Worm (Caenorhabditis elegans) whole organism, L2 larva: ENCODE data around the gene F19B10.13.
A peak's percentile ranks its signal among the peaks of the same experiment; 100 is the strongest.

ENCODE experiments used
- C34F6.9 ChIP-seq: fragments of 150-350 bp; optimal IDR thresholded peaks from 2 replicates; lab custom pipeline; 2014; ENCODE audit warnings: missing biosample characterization, missing genetic modification characterization
- F13H6.1 ChIP-seq: sonication (generic microtip); optimal IDR thresholded peaks from 2 replicates; lab custom pipeline; 2016; ENCODE audit warnings: missing genetic modification characterization, missing compliant biosample characterization
- R02D3.7 ChIP-seq: fragments of 150-350 bp; optimal IDR thresholded peaks from 2 replicates; lab custom pipeline; 2014; ENCODE audit warnings: missing biosample characterization, missing genetic modification characterization
- Y55F3AM.14 ChIP-seq: fragments of 200-800 bp; sonication (Bioruptor generic); optimal IDR thresholded peaks from 2 replicates; lab custom pipeline; 2018; ENCODE audit warnings: mild to moderate bottlenecking, missing genetic modification characterization, missing compliant biosample characterization
- ZK546.5 ChIP-seq: sonication (generic microtip); optimal IDR thresholded peaks from 2 replicates; lab custom pipeline; 2017; ENCODE audit warnings: missing biosample characterization, missing genetic modification characterization
- alr-1 ChIP-seq: fragments of 150-350 bp; optimal IDR thresholded peaks from 2 replicates; lab custom pipeline; 2014; ENCODE audit warnings: missing biosample characterization, missing genetic modification characterization
- aly-2 ChIP-seq: fragments of 150-350 bp; optimal IDR thresholded peaks from 2 replicates; lab custom pipeline; 2014; ENCODE audit warnings: missing biosample characterization, missing genetic modification characterization
- ama-1 ChIP-seq: fragments of 150-350 bp; optimal IDR thresholded peaks from 2 replicates; lab custom pipeline; 2018; ENCODE audit warnings: inconsistent platforms
- blmp-1 ChIP-seq: sonication (generic microtip); optimal IDR thresholded peaks from 2 replicates; lab custom pipeline; 2017; ENCODE audit warnings: missing genetic modification characterization, mild to moderate bottlenecking, missing compliant biosample characterization, antibody characterized with exemption, moderate library complexity; ENCODE audit not compliant: insufficient read depth
- ceh-16 ChIP-seq: fragments of 150-350 bp; optimal IDR thresholded peaks from 2 replicates; lab custom pipeline; 2014; ENCODE audit warnings: missing biosample characterization, missing genetic modification characterization
- ceh-82 ChIP-seq: fragments of 150-350 bp; optimal IDR thresholded peaks from 2 replicates; lab custom pipeline; 2014; ENCODE audit warnings: missing biosample characterization, missing genetic modification characterization
- crh-2 ChIP-seq: sonication (generic microtip); optimal IDR thresholded peaks from 2 replicates; lab custom pipeline; 2017; ENCODE audit warnings: missing biosample characterization, missing genetic modification characterization
- dmd-4 ChIP-seq: sonication (generic microtip); optimal IDR thresholded peaks from 2 replicates; lab custom pipeline; 2017; ENCODE audit warnings: missing biosample characterization, missing genetic modification characterization
- egl-27 ChIP-seq: sonication (generic microtip); optimal IDR thresholded peaks from 3 replicates; lab custom pipeline; 2017; ENCODE audit warnings: missing biosample characterization, missing genetic modification reagents, missing genetic modification characterization
- elt-1 ChIP-seq: fragments of 150-350 bp; optimal IDR thresholded peaks from 2 replicates; lab custom pipeline; 2014; ENCODE audit warnings: missing biosample characterization, missing genetic modification characterization
- elt-3 ChIP-seq: sonication (generic microtip); optimal IDR thresholded peaks from 2 replicates; lab custom pipeline; 2017; ENCODE audit warnings: missing biosample characterization, missing genetic modification characterization
- fos-1 ChIP-seq: fragments of 150-350 bp; optimal IDR thresholded peaks from 2 replicates; lab custom pipeline; 2014; ENCODE audit warnings: missing biosample characterization, missing genetic modification characterization
- gmeb-1 ChIP-seq: fragments of 150-350 bp; optimal IDR thresholded peaks from 2 replicates; lab custom pipeline; 2014; ENCODE audit warnings: missing biosample characterization, missing genetic modification characterization
- lin-11 ChIP-seq: fragments of 150-350 bp; sonication (generic microtip); optimal IDR thresholded peaks from 2 replicates; lab custom pipeline; 2014; ENCODE audit warnings: missing biosample characterization, missing genetic modification characterization, inconsistent platforms, mixed read lengths
- lin-13 ChIP-seq: fragments of 150-350 bp; optimal IDR thresholded peaks from 2 replicates; lab custom pipeline; 2014; ENCODE audit warnings: missing biosample characterization, missing genetic modification reagents, missing genetic modification characterization
- lin-39 ChIP-seq: fragments of 150-350 bp; optimal IDR thresholded peaks from 2 replicates; lab custom pipeline; 2014; ENCODE audit warnings: missing biosample characterization, missing genetic modification reagents, missing genetic modification characterization
- lsy-2 ChIP-seq, 2 experiments: fragments of 150-350 bp in 1 of 2; sonication (generic microtip) in 1 of 2; optimal IDR thresholded peaks; 2 replicates each; lab custom pipeline; 2014 to 2017; ENCODE audit warnings: missing biosample characterization in 2 of 2, missing genetic modification characterization in 2 of 2
- mab-5 ChIP-seq: fragments of 150-350 bp; optimal IDR thresholded peaks from 2 replicates; lab custom pipeline; 2014; ENCODE audit warnings: missing biosample characterization, missing genetic modification characterization
- mbf-1 ChIP-seq: sonication (generic microtip); optimal IDR thresholded peaks from 2 replicates; lab custom pipeline; 2017; ENCODE audit warnings: missing biosample characterization, missing genetic modification characterization
- mdl-1 ChIP-seq, 2 experiments: fragments of 150-350 bp in 1 of 2; sonication (generic microtip) in 1 of 2; optimal IDR thresholded peaks; 2 replicates each; lab custom pipeline; 2017; ENCODE audit warnings: missing biosample characterization in 2 of 2, missing genetic modification characterization in 2 of 2
- nhr-11 ChIP-seq: fragments of 150-350 bp; optimal IDR thresholded peaks from 2 replicates; lab custom pipeline; 2014; ENCODE audit warnings: missing biosample characterization, missing genetic modification characterization
- nhr-129 ChIP-seq: fragments of 150-350 bp; optimal IDR thresholded peaks from 2 replicates; lab custom pipeline; 2014; ENCODE audit warnings: missing biosample characterization, missing genetic modification characterization
- nhr-21 ChIP-seq: fragments of 150-350 bp; optimal IDR thresholded peaks from 2 replicates; lab custom pipeline; 2014; ENCODE audit warnings: missing biosample characterization, missing genetic modification characterization
- nhr-23 ChIP-seq: fragments of 150-350 bp; optimal IDR thresholded peaks from 2 replicates; lab custom pipeline; 2014; ENCODE audit warnings: missing biosample characterization, missing genetic modification reagents, missing genetic modification characterization
- nhr-237 ChIP-seq: fragments of 150-350 bp; optimal IDR thresholded peaks from 2 replicates; lab custom pipeline; 2014; ENCODE audit warnings: missing biosample characterization, missing genetic modification characterization
- nhr-6 ChIP-seq: fragments of 150-350 bp; optimal IDR thresholded peaks from 2 replicates; lab custom pipeline; 2014; ENCODE audit warnings: missing biosample characterization, missing genetic modification characterization
- nhr-77 ChIP-seq: fragments of 150-350 bp; optimal IDR thresholded peaks from 2 replicates; lab custom pipeline; 2014; ENCODE audit warnings: missing biosample characterization, missing genetic modification characterization
- sem-4 ChIP-seq: fragments of 150-350 bp; optimal IDR thresholded peaks from 2 replicates; lab custom pipeline; 2014; ENCODE audit warnings: missing biosample characterization, missing genetic modification reagents, missing genetic modification characterization
- snpc-4 ChIP-seq: fragments of 150-350 bp; optimal IDR thresholded peaks from 2 replicates; lab custom pipeline; 2014; ENCODE audit warnings: missing biosample characterization, missing genetic modification characterization
- unc-39 ChIP-seq: fragments of 150-350 bp; optimal IDR thresholded peaks from 2 replicates; lab custom pipeline; 2014; ENCODE audit warnings: missing biosample characterization, missing genetic modification characterization
- unc-55 ChIP-seq: fragments of 150-350 bp; sonication (generic microtip); optimal IDR thresholded peaks from 3 replicates; lab custom pipeline; 2014; ENCODE audit warnings: missing biosample characterization, missing genetic modification reagents, missing genetic modification characterization
- zag-1 ChIP-seq: fragments of 150-350 bp; optimal IDR thresholded peaks from 2 replicates; lab custom pipeline; 2014; ENCODE audit warnings: missing biosample characterization, missing genetic modification characterization
- ztf-1 ChIP-seq: fragments of 200-800 bp; sonication (Bioruptor generic); conservative IDR thresholded peaks from 2 replicates; pipeline ENCODE4 v1.3.6; 2022; ENCODE audit warnings: missing genetic modification characterization, missing compliant biosample characterization
- ztf-11 ChIP-seq: sonication (generic microtip); optimal IDR thresholded peaks from 2 replicates; lab custom pipeline; 2017; ENCODE audit warnings: missing biosample characterization, missing genetic modification characterization
- ztf-4 ChIP-seq: fragments of 150-350 bp; optimal IDR thresholded peaks from 2 replicates; lab custom pipeline; 2014; ENCODE audit warnings: missing biosample characterization, missing genetic modification characterization

Gene F19B10.13

ce11 chrII:3661932-3662331, at the start of gene F19B10.13:
F19B10.13 (plus strand) TSS chrII:3662274.
- TF ChIP-seq C34F6.9 (tag; lab: Kevin White, UChicago) (peak; percentile 84), lin-13 (GFP tag; lab: Kevin White, UChicago) (no peak), R02D3.7 (tag; lab: Kevin White, UChicago) (no peak), Y55F3AM.14 (GFP tag; lab: Kevin White, UChicago) (no peak), mab-5 (tag; lab: Kevin White, UChicago) (no peak), ztf-4 (tag; lab: Kevin White, UChicago) (no peak), snpc-4 (tag; lab: Kevin White, UChicago) (no peak), ztf-11 (no peak), ceh-82 (no peak), elt-1 (tag; lab: Kevin White, UChicago) (no peak), F13H6.1 (tag; lab: Kevin White, UChicago) (no peak), sem-4 (tag; lab: Kevin White, UChicago) (no peak), zag-1 (tag; lab: Kevin White, UChicago) (no peak), crh-2 (tag; lab: Kevin White, UChicago) (no peak), ceh-16 (no peak), aly-2 (no peak), egl-27 (tag; lab: Kevin White, UChicago) (no peak), nhr-6 (tag; lab: Kevin White, UChicago) (no peak), nhr-21 (tag; lab: Kevin White, UChicago) (no peak), elt-3 (tag; lab: Kevin White, UChicago) (no peak), lsy-2 (tag; optimal IDR thresholded peaks at IDR 0.05; lab: Kevin White, UChicago) (no peak), ZK546.5 (tag; lab: Kevin White, UChicago) (no peak), mbf-1 (tag; lab: Kevin White, UChicago) (no peak), nhr-11 (tag; lab: Kevin White, UChicago) (no peak), dmd-4 (tag; lab: Kevin White, UChicago) (no peak), lin-11 (tag; lab: Kevin White, UChicago) (no peak), unc-55 (GFP tag; lab: Kevin White, UChicago) (peak; percentile 53), gmeb-1 (tag; lab: Kevin White, UChicago) (peak; percentile 17), nhr-237 (tag; lab: Kevin White, UChicago) (no peak), mdl-1 (tag; optimal IDR thresholded peaks at IDR 0.05; lab: Kevin White, UChicago) (no peak), ama-1 (lab: Kevin White, UChicago) (no peak), ztf-1 (no peak), fos-1 (tag; lab: Kevin White, UChicago) (peak; percentile 95), blmp-1 (tag; lab: Kevin White, UChicago) (no peak)

- TF ChIP-seq alr-1 (tag; lab: Kevin White, UChicago) (no peak), gmeb-1 (tag; lab: Kevin White, UChicago) (no peak), dmd-4 (tag; lab: Kevin White, UChicago) (no peak), ztf-1 (no peak), R02D3.7 (tag; lab: Kevin White, UChicago) (no peak), nhr-77 (tag; lab: Kevin White, UChicago) (no peak), nhr-23 (tag; lab: Kevin White, UChicago) (no peak), crh-2 (tag; lab: Kevin White, UChicago) (no peak), blmp-1 (tag; lab: Kevin White, UChicago) (no peak), sem-4 (tag; lab: Kevin White, UChicago) (no peak), lsy-2 (tag; optimal IDR thresholded peaks at IDR 0.05; lab: Kevin White, UChicago) (no peak), nhr-11 (tag; lab: Kevin White, UChicago) (no peak), ztf-4 (tag; lab: Kevin White, UChicago) (no peak), nhr-21 (tag; lab: Kevin White, UChicago) (no peak), nhr-129 (tag; lab: Kevin White, UChicago) (no peak), unc-39 (tag; lab: Kevin White, UChicago) (no peak), elt-1 (tag; lab: Kevin White, UChicago) (no peak), snpc-4 (tag; lab: Kevin White, UChicago) (no peak), Y55F3AM.14 (GFP tag; lab: Kevin White, UChicago) (no peak)
Observed at ce11 chrII:3616615-3617014, 45.5 kb upstream of the F19B10.13 start.

- TF ChIP-seq nhr-23 (tag; lab: Kevin White, UChicago) = no peak
- TF ChIP-seq nhr-237 (tag; lab: Kevin White, UChicago) = no peak
- no peak for TF ChIP-seq nhr-21 (tag; lab: Kevin White, UChicago)
- no peak for TF ChIP-seq C34F6.9 (tag; lab: Kevin White, UChicago)
- no peak for TF ChIP-seq ztf-1
- no peak for TF ChIP-seq lin-39 (tag; lab: Kevin White, UChicago)
- no peak for TF ChIP-seq nhr-11 (tag; lab: Kevin White, UChicago)
- TF ChIP-seq dmd-4 (tag; lab: Kevin White, UChicago) = no peak
- no peak for TF ChIP-seq alr-1 (tag; lab: Kevin White, UChicago)
- TF ChIP-seq ztf-4 (tag; lab: Kevin White, UChicago) = no peak
- TF ChIP-seq, all 48 proteins: peak for 0
Observed at ce11 chrII:3617512-3617911, 44.6 kb upstream of the F19B10.13 start, which contains the start of gene F40E12.1. F40E12.1 (plus strand) TSS chrII:3617812.
